Worm (Caenorhabditis elegans): ENCODE results near the gene srlf-33.

The srlf-33 gene

ce11 chrIV:11914260-11914836, 10.9 kb downstream of the srlf-33 start (continued):
- TF ChIP-seq ama-1 (optimal IDR thresholded peaks at IDR 0.05) = no peak
- TF ChIP-seq ama-1 (GFP tag; optimal IDR thresholded peaks at IDR 0.05) = peak in 1 of 2 experiments; percentile 6
- TF ChIP-seq hlh-26 (GFP tag; conservative IDR thresholded peaks at IDR 0.05) = no peak
- no peak for TF ChIP-seq nhr-80 (tag; optimal IDR thresholded peaks at IDR 0.05)

- TF ChIP-seq ama-1 (optimal IDR thresholded peaks at IDR 0.05) (no peak), ama-1 (GFP tag; optimal IDR thresholded peaks at IDR 0.05) (no peak), hmg-1.2 (GFP tag; IDR thresholded peaks at IDR 0.05) (peak; percentile 33; the same call in 1 of the 2 replicates), dox-1 (GFP tag; IDR thresholded peaks at IDR 0.05) (no peak), madf-3 (GFP tag; IDR thresholded peaks at IDR 0.05) (0 out of 2 replicates have a peak, but pooled peaks have one; percentile 40), K11D2.4 (GFP tag; IDR thresholded peaks at IDR 0.05) (peak; percentile 43; the same call in 1 of the 2 replicates), pbrm-1 (GFP tag; IDR thresholded peaks at IDR 0.05) (peak; percentile 37; the same call in 1 of the 2 replicates), gei-17 (GFP tag; optimal IDR thresholded peaks at IDR 0.05) (peak; percentile 26), hsf-1 (GFP tag; IDR thresholded peaks at IDR 0.05) (peak; percentile 12; the same call in 1 of the 2 replicates), snpc-1.3 (tag; optimal IDR thresholded peaks at IDR 0.05; ENCODE audit: insufficient read depth) (no peak), B0019.2 (GFP tag; conservative IDR thresholded peaks at IDR 0.05) (no peak), nhr-90 (tag; optimal IDR thresholded peaks at IDR 0.05) (peak; percentile 61), snpc-4 (GFP tag; optimal IDR thresholded peaks at IDR 0.05) (no peak), snpc-4 (tag; optimal IDR thresholded peaks at IDR 0.05) (no peak), K12H6.12 (tag; optimal IDR thresholded peaks at IDR 0.05) (no peak), ztf-28 (GFP tag; IDR thresholded peaks at IDR 0.05) (no peak), Y53G8AR.9 (GFP tag; conservative IDR thresholded peaks at IDR 0.05) (peak; percentile 96), tlf-1 (GFP tag; optimal IDR thresholded peaks at IDR 0.05) (peak; percentile 38), B0336.3 (GFP tag; IDR thresholded peaks at IDR 0.05) (peak; percentile 87), ceh-58 (GFP tag; IDR thresholded peaks at IDR 0.05) (0 out of 2 replicates have a peak, but pooled peaks have one; percentile 8), Y95B8A.8 (GFP tag; IDR thresholded peaks at IDR 0.05) (peak; percentile 21; the same call in 1 of the 2 replicates), let-607 (tag; optimal IDR thresholded peaks at IDR 0.05) (peak in 1 of 2 experiments; percentile 25), ceh-100 (GFP tag; IDR thresholded peaks at IDR 0.05) (peak; percentile 22; the same call in 1 of the 2 replicates), lin-54 (GFP tag; optimal IDR thresholded peaks at IDR 0.05) (peak; percentile 35), ztf-26 (tag; optimal IDR thresholded peaks at IDR 0.05) (peak; percentile 34), cebp-1 (GFP tag; IDR thresholded peaks at IDR 0.05) (no peak; the same call in 1 of the 2 replicates), cebp-1 (tag; optimal IDR thresholded peaks at IDR 0.05) (peak; percentile 74), F39B2.1 (GFP tag; IDR thresholded peaks at IDR 0.05) (peak; percentile 56; the same call in 1 of the 2 replicates), F57C9.4 (tag; optimal IDR thresholded peaks at IDR 0.05) (no peak), atf-7 (tag; optimal IDR thresholded peaks at IDR 0.05) (peak; percentile 78), Y56A3A.18 (GFP tag; IDR thresholded peaks at IDR 0.05) (peak; percentile 80; the same call in 1 of the 2 replicates), egrh-3 (GFP tag; IDR thresholded peaks at IDR 0.05) (no peak), nfyb-1 (GFP tag; IDR thresholded peaks at IDR 0.05) (peak; percentile 65), repo-1 (tag; optimal IDR thresholded peaks at IDR 0.05) (peak; percentile 68), madf-6 (GFP tag; IDR thresholded peaks at IDR 0.05) (no peak), F52B5.7 (tag; optimal IDR thresholded peaks at IDR 0.05) (no peak), ekl-4 (GFP tag; IDR thresholded peaks at IDR 0.05) (peak; percentile 61), nhr-80 (tag; optimal IDR thresholded peaks at IDR 0.05) (peak; percentile 34)
These were observed 11.8 kb downstream of the srlf-33 start for ce11 chrIV:11913295-11913940.
